Worm (Caenorhabditis elegans) whole organism, L1 larva: ENCODE measurements around the gene nrde-4.

Experiments
- C04F5.9 ChIP-seq: sonication (generic microtip); optimal IDR thresholded peaks from 2 replicates; lab custom pipeline; 2016; ENCODE audit warnings: missing genetic modification characterization, missing compliant biosample characterization
- aha-1 ChIP-seq: fragments of 150-350 bp; optimal IDR thresholded peaks from 2 replicates; lab custom pipeline; 2014; ENCODE audit warnings: missing biosample characterization, missing genetic modification characterization
- alr-1 ChIP-seq: fragments of 200-800 bp; sonication (Bioruptor generic); optimal IDR thresholded peaks from 2 replicates; lab custom pipeline; 2018; ENCODE audit warnings: borderline replicate concordance, mild to moderate bottlenecking, missing genetic modification characterization, missing compliant biosample characterization
- blmp-1 ChIP-seq: fragments of 150-350 bp; optimal IDR thresholded peaks from 2 replicates; lab custom pipeline; 2014; ENCODE audit warnings: missing biosample characterization, missing genetic modification characterization
- ceh-63 ChIP-seq: fragments of 200-800 bp; sonication (Bioruptor generic); optimal IDR thresholded peaks from 2 replicates; lab custom pipeline; 2018; ENCODE audit warnings: mild to moderate bottlenecking, missing genetic modification characterization, missing compliant biosample characterization
- ceh-8 ChIP-seq: fragments of 200-800 bp; sonication (Bioruptor generic); optimal IDR thresholded peaks from 2 replicates; lab custom pipeline; 2018; ENCODE audit warnings: mild to moderate bottlenecking, missing genetic modification characterization, moderate library complexity, missing compliant biosample characterization
- ceh-82 ChIP-seq, 3 experiments: fragments of 150-350 bp in 1 of 3; sonication (generic microtip) in 2 of 3; optimal IDR thresholded peaks; 2 replicates each; lab custom pipeline; 2014 to 2017; ENCODE audit warnings: missing biosample characterization in 3 of 3, missing genetic modification characterization in 3 of 3
- ceh-88 ChIP-seq: fragments of 200-800 bp; sonication (Bioruptor generic); IDR thresholded peaks from 2 replicates; pipeline ENCODE4 v1.3.6; 2022; ENCODE audit warnings: missing genetic modification characterization, missing compliant biosample characterization
- ces-1 ChIP-seq: fragments of 150-350 bp; optimal IDR thresholded peaks from 2 replicates; lab custom pipeline; 2014; ENCODE audit warnings: missing biosample characterization, missing genetic modification reagents, missing genetic modification characterization
- dpl-1 ChIP-seq, 3 experiments: fragments of 150-350 bp in 2 of 3; sonication (generic microtip) in 1 of 3; optimal IDR thresholded peaks; 2 replicates each; lab custom pipeline; 2014 to 2017; ENCODE audit warnings: missing biosample characterization in 3 of 3, missing genetic modification characterization in 3 of 3, missing genetic modification reagents in 3 of 3
- efl-1 ChIP-seq, 4 experiments: fragments of 150-350 bp; optimal IDR thresholded peaks in 3 of 4; peaks in 1 of 4; 1 replicate in 1 of 4; 2 replicates in 3 of 4; lab custom pipeline; 2014; ENCODE audit warnings: missing biosample characterization in 2 of 4, missing genetic modification characterization in 2 of 4, missing genetic modification reagents in 2 of 4
- efl-3 ChIP-seq: fragments of 200-800 bp; sonication (Bioruptor generic); optimal IDR thresholded peaks from 2 replicates; lab custom pipeline; 2018; ENCODE audit warnings: mild to moderate bottlenecking, missing genetic modification characterization, missing compliant biosample characterization
- egl-13 ChIP-seq: sonication (generic microtip); optimal IDR thresholded peaks from 2 replicates; lab custom pipeline; 2016; ENCODE audit warnings: missing genotype, missing genetic modification reagents, missing genetic modification characterization, missing compliant biosample characterization
- ets-5 ChIP-seq: fragments of 200-800 bp; sonication (Bioruptor generic); IDR thresholded peaks from 2 replicates; pipeline ENCODE4 v1.3.6; 2022; ENCODE audit warnings: missing genetic modification characterization, missing compliant biosample characterization
- fkh-10 ChIP-seq: sonication (generic microtip); optimal IDR thresholded peaks from 2 replicates; lab custom pipeline; 2017; ENCODE audit warnings: missing biosample characterization, missing genetic modification reagents, missing genetic modification characterization
- fkh-4 ChIP-seq: sonication (generic microtip); optimal IDR thresholded peaks from 2 replicates; lab custom pipeline; 2016; ENCODE audit warnings: missing compliant biosample characterization, missing genetic modification characterization, borderline replicate concordance
- fkh-8 ChIP-seq: sonication (generic microtip); optimal IDR thresholded peaks from 2 replicates; lab custom pipeline; 2016; ENCODE audit warnings: mild to moderate bottlenecking, missing genetic modification characterization, missing compliant biosample characterization
- fos-1 ChIP-seq: fragments of 150-350 bp; optimal IDR thresholded peaks from 2 replicates; lab custom pipeline; 2014; ENCODE audit warnings: missing biosample characterization, missing genetic modification characterization
- grh-1 ChIP-seq: fragments of 200-800 bp; sonication (Bioruptor generic); IDR thresholded peaks from 2 replicates; pipeline ENCODE4 v1.3.6; 2022; ENCODE audit warnings: missing genetic modification reagents, missing genetic modification characterization, missing compliant biosample characterization
- hpl-2 ChIP-seq: fragments of 150-350 bp; optimal IDR thresholded peaks from 2 replicates; lab custom pipeline; 2014; ENCODE audit warnings: missing biosample characterization, missing genetic modification reagents, missing genetic modification characterization
- irx-1 ChIP-seq: sonication (generic microtip); optimal IDR thresholded peaks from 2 replicates; lab custom pipeline; 2016; ENCODE audit warnings: missing genetic modification characterization, missing compliant biosample characterization
- jun-1 ChIP-seq: fragments of 150-350 bp; optimal IDR thresholded peaks from 2 replicates; lab custom pipeline; 2014; ENCODE audit warnings: missing biosample characterization, missing genetic modification reagents, missing genetic modification characterization
- lin-14 ChIP-seq: fragments of 200-800 bp; sonication (Bioruptor generic); optimal IDR thresholded peaks from 2 replicates; lab custom pipeline; 2018; ENCODE audit warnings: mild to moderate bottlenecking, missing genetic modification characterization, moderate library complexity, missing compliant biosample characterization
- lin-15B ChIP-seq: fragments of 150-350 bp; sonication (generic microtip); optimal IDR thresholded peaks from 3 replicates; lab custom pipeline; 2014; ENCODE audit warnings: missing biosample characterization, missing genetic modification characterization
- lin-35 ChIP-seq, 2 experiments: fragments of 150-350 bp; optimal IDR thresholded peaks; 2 replicates each; lab custom pipeline; 2014; ENCODE audit warnings: missing biosample characterization in 2 of 2, missing genetic modification characterization in 2 of 2, missing genetic modification reagents in 2 of 2
- lir-3 ChIP-seq: sonication (generic microtip); optimal IDR thresholded peaks from 2 replicates; lab custom pipeline; 2016; ENCODE audit warnings: mild to moderate bottlenecking, missing genetic modification characterization, moderate library complexity, missing compliant biosample characterization; ENCODE audit not compliant: poor library complexity
- lsy-2 ChIP-seq, 2 experiments: fragments of 150-350 bp; optimal IDR thresholded peaks; 2 replicates each; lab custom pipeline; 2014; ENCODE audit warnings: missing biosample characterization in 2 of 2, missing genetic modification characterization in 2 of 2
- mep-1 ChIP-seq: fragments of 150-350 bp; optimal IDR thresholded peaks from 2 replicates; lab custom pipeline; 2014; ENCODE audit warnings: missing biosample characterization, missing genetic modification characterization
- nhr-19 ChIP-seq: fragments of 200-800 bp; sonication (Bioruptor generic); conservative IDR thresholded peaks from 2 replicates; pipeline ENCODE4 v1.3.6; 2022; ENCODE audit warnings: missing genetic modification characterization, missing compliant biosample characterization
- nhr-20 ChIP-seq: sonication (generic microtip); optimal IDR thresholded peaks from 2 replicates; lab custom pipeline; 2016; ENCODE audit warnings: mild to moderate bottlenecking, missing genetic modification characterization, missing compliant biosample characterization
- nhr-237 ChIP-seq: fragments of 150-350 bp; optimal IDR thresholded peaks from 2 replicates; lab custom pipeline; 2014; ENCODE audit warnings: missing biosample characterization, missing genetic modification characterization
- nhr-28 ChIP-seq: fragments of 150-350 bp; optimal IDR thresholded peaks from 2 replicates; lab custom pipeline; 2014; ENCODE audit warnings: missing biosample characterization, missing genetic modification characterization
- nhr-47 ChIP-seq: sonication (generic microtip); optimal IDR thresholded peaks from 2 replicates; lab custom pipeline; 2016; ENCODE audit warnings: mild to moderate bottlenecking, missing genetic modification characterization, moderate library complexity, missing compliant biosample characterization
- nhr-71 ChIP-seq: sonication (generic microtip); optimal IDR thresholded peaks from 2 replicates; lab custom pipeline; 2016; ENCODE audit warnings: mild to moderate bottlenecking, missing genetic modification characterization, moderate library complexity, missing compliant biosample characterization
- nhr-76 ChIP-seq: sonication (generic microtip); optimal IDR thresholded peaks from 2 replicates; lab custom pipeline; 2017; ENCODE audit warnings: missing biosample characterization, missing genetic modification characterization
- nhr-77 ChIP-seq: fragments of 150-350 bp; optimal IDR thresholded peaks from 2 replicates; lab custom pipeline; 2014; ENCODE audit warnings: missing biosample characterization, missing genetic modification characterization
- nhr-84 ChIP-seq: sonication (generic microtip); optimal IDR thresholded peaks from 2 replicates; lab custom pipeline; 2017; ENCODE audit warnings: missing biosample characterization, missing genetic modification characterization
- nhr-85 ChIP-seq: sonication (generic microtip); peaks from one replicate; lab custom pipeline; 2016; ENCODE audit warnings: missing genetic modification characterization, inconsistent platforms, missing compliant biosample characterization
- pag-3 ChIP-seq: sonication (generic microtip); optimal IDR thresholded peaks from 2 replicates; lab custom pipeline; 2017; ENCODE audit warnings: missing genetic modification characterization, mild to moderate bottlenecking, missing compliant biosample characterization, antibody characterized with exemption, borderline replicate concordance; ENCODE audit not compliant: insufficient read depth
- pqm-1 ChIP-seq: sonication (generic microtip); optimal IDR thresholded peaks from 3 replicates; lab custom pipeline; 2017; ENCODE audit warnings: missing biosample characterization, missing genetic modification characterization
- rnt-1 ChIP-seq: sonication (generic microtip); optimal IDR thresholded peaks from 2 replicates; lab custom pipeline; 2016; ENCODE audit warnings: mild to moderate bottlenecking, missing genetic modification characterization, moderate library complexity, missing compliant biosample characterization
- snpc-4 ChIP-seq: fragments of 150-350 bp; optimal IDR thresholded peaks from 2 replicates; lab custom pipeline; 2014; ENCODE audit warnings: missing biosample characterization, missing genetic modification characterization
- snu-23 ChIP-seq: sonication (generic microtip); optimal IDR thresholded peaks from 2 replicates; lab custom pipeline; 2016; ENCODE audit warnings: missing genetic modification characterization, missing compliant biosample characterization
- tlp-1 ChIP-seq: fragments of 150-350 bp; optimal IDR thresholded peaks from 2 replicates; lab custom pipeline; 2014; ENCODE audit warnings: missing biosample characterization, missing genetic modification characterization
- unc-130 ChIP-seq: fragments of 150-350 bp; optimal IDR thresholded peaks from 2 replicates; lab custom pipeline; 2017; ENCODE audit warnings: missing biosample characterization, missing genetic modification characterization, inconsistent platforms
- unc-62 ChIP-seq: fragments of 150-350 bp; optimal IDR thresholded peaks from 2 replicates; lab custom pipeline; 2014; ENCODE audit warnings: missing biosample characterization, missing genetic modification reagents, missing genetic modification characterization
- unc-86 ChIP-seq: sonication (generic microtip); optimal IDR thresholded peaks from 2 replicates; lab custom pipeline; 2016; ENCODE audit warnings: missing genetic modification characterization, missing compliant biosample characterization
- unc-98 ChIP-seq: fragments of 200-800 bp; sonication (Bioruptor generic); IDR thresholded peaks from 2 replicates; pipeline ENCODE4 v1.3.6; 2022; ENCODE audit warnings: missing genetic modification characterization, missing compliant biosample characterization
- vab-15 ChIP-seq: sonication (generic microtip); optimal IDR thresholded peaks from 2 replicates; lab custom pipeline; 2017; ENCODE audit warnings: missing genotype, mild to moderate bottlenecking, missing genetic modification characterization, missing compliant biosample characterization
- zag-1 ChIP-seq: fragments of 150-350 bp; optimal IDR thresholded peaks from 2 replicates; lab custom pipeline; 2014; ENCODE audit warnings: missing biosample characterization, missing genetic modification characterization
- zip-4 ChIP-seq: fragments of 200-800 bp; sonication (Bioruptor generic); optimal IDR thresholded peaks from 2 replicates; lab custom pipeline; 2018; ENCODE audit warnings: mild to moderate bottlenecking, missing genetic modification characterization, moderate library complexity, missing compliant biosample characterization
- ztf-11 ChIP-seq, 2 experiments: sonication (generic microtip); optimal IDR thresholded peaks; 2 replicates each; lab custom pipeline; 2016 to 2017; ENCODE audit warnings: missing genetic modification characterization in 2 of 2, missing biosample characterization in 1 of 2, missing compliant biosample characterization in 1 of 2
- ztf-4 ChIP-seq: fragments of 150-350 bp; optimal IDR thresholded peaks from 2 replicates; lab custom pipeline; 2014; ENCODE audit warnings: missing biosample characterization, missing genetic modification characterization

Gene nrde-4

ce11 chrIV:7632535-7632934, 21.5 kb downstream of the nrde-4 start, which contains the start of gene F45E4.6:
F45E4.6 (minus strand) TSS chrIV:7632548.
- TF ChIP-seq alr-1 (no peak), C04F5.9 (tag; lab: Kevin White, UChicago) (no peak), unc-98 (GFP tag; lab: Robert Waterston, UW) (no peak), fkh-10 (GFP tag; lab: Kevin White, UChicago) (no peak), zag-1 (tag; lab: Kevin White, UChicago) (no peak), irx-1 (peak; percentile 36), lin-35 (GFP tag; optimal IDR thresholded peaks at IDR 0.05; lab: Kevin White, UChicago) (peak; percentile 92 to 95), snpc-4 (tag; lab: Kevin White, UChicago) (peak; percentile 3), nhr-47 (tag; lab: Kevin White, UChicago) (peak; percentile 59), nhr-76 (tag; lab: Kevin White, UChicago) (no peak), ces-1 (no peak), ceh-8 (GFP tag; lab: Kevin White, UChicago) (no peak), lin-14 (GFP tag; lab: Kevin White, UChicago) (peak; percentile 43), efl-3 (GFP tag; lab: Kevin White, UChicago) (no peak), unc-130 (no peak), unc-86 (tag; lab: Kevin White, UChicago) (peak; percentile 22), nhr-77 (tag; lab: Kevin White, UChicago) (no peak), zip-4 (GFP tag; lab: Kevin White, UChicago) (no peak), efl-1 (optimal IDR thresholded peaks at IDR 0.05; lab: Kevin White, UChicago) (peak; percentile 93 to 94), efl-1 (GFP tag; optimal IDR thresholded peaks at IDR 0.05 in 1 of 2; lab: Kevin White, UChicago) (peak; percentile 94 to 99), rnt-1 (tag; lab: Kevin White, UChicago) (peak; percentile 20), blmp-1 (tag; lab: Kevin White, UChicago) (no peak), vab-15 (tag; lab: Kevin White, UChicago) (no peak), ceh-63 (GFP tag; lab: Kevin White, UChicago) (no peak), lir-3 (tag; lab: Kevin White, UChicago) (no peak), ets-5 (no peak), dpl-1 (GFP tag; optimal IDR thresholded peaks at IDR 0.05; lab: Kevin White, UChicago) (peak; percentile 87 to 94 (median 91)), fkh-8 (tag; lab: Kevin White, UChicago) (peak; percentile 35), tlp-1 (tag; lab: Kevin White, UChicago) (no peak), snu-23 (peak; percentile 54), fos-1 (no peak), jun-1 (tag; lab: Kevin White, UChicago) (no peak), hpl-2 (GFP tag; lab: Kevin White, UChicago) (no peak), fkh-4 (tag; lab: Kevin White, UChicago) (no peak), grh-1 (GFP tag; lab: Robert Waterston, UW) (no peak), nhr-85 (tag; lab: Kevin White, UChicago) (no peak), unc-62 (no peak), nhr-71 (tag; lab: Kevin White, UChicago) (peak; percentile 53), lin-15B (peak; percentile 13), ztf-4 (tag; lab: Kevin White, UChicago) (no peak), ceh-88 (GFP tag; lab: Robert Waterston, UW) (no peak), nhr-20 (tag; lab: Kevin White, UChicago) (peak; percentile 53), nhr-19 (GFP tag; lab: Robert Waterston, UW) (peak; percentile 22; the same call in 1 of the 2 replicates), ceh-82 (tag; optimal IDR thresholded peaks at IDR 0.05; lab: Kevin White, UChicago) (peak in 2 of 3 experiments; percentile 34 to 45), pqm-1 (tag; lab: Kevin White, UChicago) (no peak), nhr-28 (tag; lab: Kevin White, UChicago) (no peak), lsy-2 (tag; optimal IDR thresholded peaks at IDR 0.05; lab: Kevin White, UChicago) (peak; percentile 60 to 72), nhr-84 (no peak), aha-1 (tag; lab: Kevin White, UChicago) (no peak), pag-3 (tag; lab: Kevin White, UChicago) (no peak), nhr-237 (tag; lab: Kevin White, UChicago) (no peak), mep-1 (tag; lab: Kevin White, UChicago) (peak; percentile 68), ztf-11 (tag; optimal IDR thresholded peaks at IDR 0.05; lab: Kevin White, UChicago) (no peak), egl-13 (tag; lab: Kevin White, UChicago) (peak; percentile 13)
